Worm (Caenorhabditis elegans) whole organism, L1 larva: ENCODE data around the gene C33A11.2.

Experiments used
- C04F5.9 ChIP-seq: sonication (generic microtip); optimal IDR thresholded peaks from 2 replicates; lab custom pipeline; 2016; ENCODE audit warnings: missing genetic modification characterization, missing compliant biosample characterization
- C16A3.4 ChIP-seq: fragments of 150-350 bp; optimal IDR thresholded peaks from 2 replicates; lab custom pipeline; 2014; ENCODE audit warnings: missing biosample characterization, missing genetic modification characterization
- Y116A8C.19 ChIP-seq: sonication (generic microtip); optimal IDR thresholded peaks from 2 replicates; lab custom pipeline; 2016; ENCODE audit warnings: missing compliant biosample characterization, missing genetic modification characterization, borderline replicate concordance
- aha-1 ChIP-seq: fragments of 150-350 bp; optimal IDR thresholded peaks from 2 replicates; lab custom pipeline; 2014; ENCODE audit warnings: missing biosample characterization, missing genetic modification characterization
- aly-2 ChIP-seq: fragments of 150-350 bp; optimal IDR thresholded peaks from 2 replicates; lab custom pipeline; 2014; ENCODE audit warnings: missing biosample characterization, missing genetic modification characterization
- ceh-8 ChIP-seq: fragments of 200-800 bp; sonication (Bioruptor generic); optimal IDR thresholded peaks from 2 replicates; lab custom pipeline; 2018; ENCODE audit warnings: mild to moderate bottlenecking, missing genetic modification characterization, moderate library complexity, missing compliant biosample characterization
- ceh-82 ChIP-seq, 3 experiments: fragments of 150-350 bp in 1 of 3; sonication (generic microtip) in 2 of 3; optimal IDR thresholded peaks; 2 replicates each; lab custom pipeline; 2014 to 2017; ENCODE audit warnings: missing biosample characterization in 3 of 3, missing genetic modification characterization in 3 of 3
- ceh-88 ChIP-seq: fragments of 200-800 bp; sonication (Bioruptor generic); IDR thresholded peaks from 2 replicates; pipeline ENCODE4 v1.3.6; 2022; ENCODE audit warnings: missing genetic modification characterization, missing compliant biosample characterization
- ceh-90 ChIP-seq: sonication (generic microtip); optimal IDR thresholded peaks from 2 replicates; lab custom pipeline; 2016; ENCODE audit warnings: missing genetic modification characterization, missing compliant biosample characterization
- efl-1 ChIP-seq, 4 experiments: fragments of 150-350 bp; optimal IDR thresholded peaks in 3 of 4; peaks in 1 of 4; 1 replicate in 1 of 4; 2 replicates in 3 of 4; lab custom pipeline; 2014; ENCODE audit warnings: missing biosample characterization in 2 of 4, missing genetic modification characterization in 2 of 4, missing genetic modification reagents in 2 of 4
- egl-13 ChIP-seq: sonication (generic microtip); optimal IDR thresholded peaks from 2 replicates; lab custom pipeline; 2016; ENCODE audit warnings: missing genotype, missing genetic modification reagents, missing genetic modification characterization, missing compliant biosample characterization
- egl-27 ChIP-seq, 2 experiments: fragments of 150-350 bp in 1 of 2; sonication (generic microtip); optimal IDR thresholded peaks; 3 replicates each; lab custom pipeline; 2017 to 2018; ENCODE audit warnings: missing biosample characterization in 2 of 2, missing genetic modification characterization in 2 of 2, missing genetic modification reagents in 2 of 2
- elt-2 ChIP-seq: sonication (generic microtip); optimal IDR thresholded peaks from 2 replicates; lab custom pipeline; 2016; ENCODE audit warnings: missing genetic modification characterization, mild to moderate bottlenecking, inconsistent platforms, missing compliant biosample characterization, missing genetic modification reagents
- elt-3 ChIP-seq, 6 experiments: fragments of 150-350 bp in 1 of 6; sonication (generic microtip); optimal IDR thresholded peaks; 2 replicates each; lab custom pipeline; 2017 to 2018; ENCODE audit warnings: missing biosample characterization in 6 of 6, missing genetic modification characterization in 6 of 6, inconsistent platforms in 1 of 6
- ets-5 ChIP-seq: fragments of 200-800 bp; sonication (Bioruptor generic); IDR thresholded peaks from 2 replicates; pipeline ENCODE4 v1.3.6; 2022; ENCODE audit warnings: missing genetic modification characterization, missing compliant biosample characterization
- fkh-10 ChIP-seq: sonication (generic microtip); optimal IDR thresholded peaks from 2 replicates; lab custom pipeline; 2017; ENCODE audit warnings: missing biosample characterization, missing genetic modification reagents, missing genetic modification characterization
- fkh-4 ChIP-seq: sonication (generic microtip); optimal IDR thresholded peaks from 2 replicates; lab custom pipeline; 2016; ENCODE audit warnings: missing compliant biosample characterization, missing genetic modification characterization, borderline replicate concordance
- fos-1 ChIP-seq: fragments of 150-350 bp; optimal IDR thresholded peaks from 2 replicates; lab custom pipeline; 2014; ENCODE audit warnings: missing biosample characterization, missing genetic modification characterization
- grh-1 ChIP-seq: fragments of 200-800 bp; sonication (Bioruptor generic); IDR thresholded peaks from 2 replicates; pipeline ENCODE4 v1.3.6; 2022; ENCODE audit warnings: missing genetic modification reagents, missing genetic modification characterization, missing compliant biosample characterization
- hpl-2 ChIP-seq: fragments of 150-350 bp; optimal IDR thresholded peaks from 2 replicates; lab custom pipeline; 2014; ENCODE audit warnings: missing biosample characterization, missing genetic modification reagents, missing genetic modification characterization
- isw-1 ChIP-seq: fragments of 200-800 bp; sonication (Bioruptor generic); IDR thresholded peaks from 2 replicates; pipeline ENCODE4 v1.3.6; 2022; ENCODE audit warnings: missing genetic modification characterization, missing compliant biosample characterization
- lin-13 ChIP-seq: fragments of 150-350 bp; optimal IDR thresholded peaks from 2 replicates; lab custom pipeline; 2014; ENCODE audit warnings: missing biosample characterization, missing genetic modification reagents, missing genetic modification characterization
- lin-35 ChIP-seq, 2 experiments: fragments of 150-350 bp; optimal IDR thresholded peaks; 2 replicates each; lab custom pipeline; 2014; ENCODE audit warnings: missing biosample characterization in 2 of 2, missing genetic modification characterization in 2 of 2, missing genetic modification reagents in 2 of 2
- lin-39 ChIP-seq: fragments of 150-350 bp; optimal IDR thresholded peaks from 2 replicates; lab custom pipeline; 2014; ENCODE audit warnings: missing biosample characterization, missing genetic modification reagents, missing genetic modification characterization
- lsy-2 ChIP-seq, 2 experiments: fragments of 150-350 bp; optimal IDR thresholded peaks; 2 replicates each; lab custom pipeline; 2014; ENCODE audit warnings: missing biosample characterization in 2 of 2, missing genetic modification characterization in 2 of 2
- mab-9 ChIP-seq: fragments of 200-800 bp; sonication (Bioruptor generic); IDR thresholded peaks from 2 replicates; pipeline ENCODE4 v1.3.6; 2022; ENCODE audit warnings: missing genetic modification reagents, missing genetic modification characterization, missing compliant biosample characterization
- mdl-1 ChIP-seq, 2 experiments: fragments of 150-350 bp; optimal IDR thresholded peaks; 2 replicates each; lab custom pipeline; 2014 to 2017; ENCODE audit warnings: missing biosample characterization in 2 of 2, missing genetic modification characterization in 2 of 2, inconsistent platforms in 1 of 2
- nhr-12 ChIP-seq: sonication (generic microtip); optimal IDR thresholded peaks from 2 replicates; lab custom pipeline; 2017; ENCODE audit warnings: missing biosample characterization, missing genetic modification characterization
- nhr-20 ChIP-seq: sonication (generic microtip); optimal IDR thresholded peaks from 2 replicates; lab custom pipeline; 2016; ENCODE audit warnings: mild to moderate bottlenecking, missing genetic modification characterization, missing compliant biosample characterization
- nhr-237 ChIP-seq: fragments of 150-350 bp; optimal IDR thresholded peaks from 2 replicates; lab custom pipeline; 2014; ENCODE audit warnings: missing biosample characterization, missing genetic modification characterization
- nhr-47 ChIP-seq: sonication (generic microtip); optimal IDR thresholded peaks from 2 replicates; lab custom pipeline; 2016; ENCODE audit warnings: mild to moderate bottlenecking, missing genetic modification characterization, moderate library complexity, missing compliant biosample characterization
- nhr-71 ChIP-seq: sonication (generic microtip); optimal IDR thresholded peaks from 2 replicates; lab custom pipeline; 2016; ENCODE audit warnings: mild to moderate bottlenecking, missing genetic modification characterization, moderate library complexity, missing compliant biosample characterization
- nhr-77 ChIP-seq: fragments of 150-350 bp; optimal IDR thresholded peaks from 2 replicates; lab custom pipeline; 2014; ENCODE audit warnings: missing biosample characterization, missing genetic modification characterization
- nhr-85 ChIP-seq: sonication (generic microtip); peaks from one replicate; lab custom pipeline; 2016; ENCODE audit warnings: missing genetic modification characterization, inconsistent platforms, missing compliant biosample characterization
- pag-3 ChIP-seq: sonication (generic microtip); optimal IDR thresholded peaks from 2 replicates; lab custom pipeline; 2017; ENCODE audit warnings: missing genetic modification characterization, mild to moderate bottlenecking, missing compliant biosample characterization, antibody characterized with exemption, borderline replicate concordance; ENCODE audit not compliant: insufficient read depth
- rnt-1 ChIP-seq: sonication (generic microtip); optimal IDR thresholded peaks from 2 replicates; lab custom pipeline; 2016; ENCODE audit warnings: mild to moderate bottlenecking, missing genetic modification characterization, moderate library complexity, missing compliant biosample characterization
- snpc-4 ChIP-seq: fragments of 150-350 bp; optimal IDR thresholded peaks from 2 replicates; lab custom pipeline; 2014; ENCODE audit warnings: missing biosample characterization, missing genetic modification characterization
- snu-23 ChIP-seq: sonication (generic microtip); optimal IDR thresholded peaks from 2 replicates; lab custom pipeline; 2016; ENCODE audit warnings: missing genetic modification characterization, missing compliant biosample characterization
- sptf-1 ChIP-seq: fragments of 150-350 bp; optimal IDR thresholded peaks from 2 replicates; lab custom pipeline; 2014; ENCODE audit warnings: missing biosample characterization, missing genetic modification characterization
- swsn-7 ChIP-seq: sonication (generic microtip); optimal IDR thresholded peaks from 2 replicates; lab custom pipeline; 2016; ENCODE audit warnings: missing genetic modification characterization, missing compliant biosample characterization
- tbx-2 ChIP-seq: sonication (generic microtip); optimal IDR thresholded peaks from 2 replicates; lab custom pipeline; 2016; ENCODE audit warnings: missing genetic modification characterization, missing compliant biosample characterization
- tlp-1 ChIP-seq: fragments of 150-350 bp; optimal IDR thresholded peaks from 2 replicates; lab custom pipeline; 2014; ENCODE audit warnings: missing biosample characterization, missing genetic modification characterization
- unc-30 ChIP-seq: sonication (generic microtip); optimal IDR thresholded peaks from 2 replicates; lab custom pipeline; 2017; ENCODE audit warnings: missing biosample characterization, missing genetic modification characterization
- unc-86 ChIP-seq: sonication (generic microtip); optimal IDR thresholded peaks from 2 replicates; lab custom pipeline; 2016; ENCODE audit warnings: missing genetic modification characterization, missing compliant biosample characterization
- unc-98 ChIP-seq: fragments of 200-800 bp; sonication (Bioruptor generic); IDR thresholded peaks from 2 replicates; pipeline ENCODE4 v1.3.6; 2022; ENCODE audit warnings: missing genetic modification characterization, missing compliant biosample characterization
- zag-1 ChIP-seq: fragments of 150-350 bp; optimal IDR thresholded peaks from 2 replicates; lab custom pipeline; 2014; ENCODE audit warnings: missing biosample characterization, missing genetic modification characterization
- zip-4 ChIP-seq: fragments of 200-800 bp; sonication (Bioruptor generic); optimal IDR thresholded peaks from 2 replicates; lab custom pipeline; 2018; ENCODE audit warnings: mild to moderate bottlenecking, missing genetic modification characterization, moderate library complexity, missing compliant biosample characterization
- ztf-11 ChIP-seq, 2 experiments: sonication (generic microtip); optimal IDR thresholded peaks; 2 replicates each; lab custom pipeline; 2016 to 2017; ENCODE audit warnings: missing genetic modification characterization in 2 of 2, missing biosample characterization in 1 of 2, missing compliant biosample characterization in 1 of 2
- ztf-4 ChIP-seq: fragments of 150-350 bp; optimal IDR thresholded peaks from 2 replicates; lab custom pipeline; 2014; ENCODE audit warnings: missing biosample characterization, missing genetic modification characterization

The C33A11.2 gene

DNA sequence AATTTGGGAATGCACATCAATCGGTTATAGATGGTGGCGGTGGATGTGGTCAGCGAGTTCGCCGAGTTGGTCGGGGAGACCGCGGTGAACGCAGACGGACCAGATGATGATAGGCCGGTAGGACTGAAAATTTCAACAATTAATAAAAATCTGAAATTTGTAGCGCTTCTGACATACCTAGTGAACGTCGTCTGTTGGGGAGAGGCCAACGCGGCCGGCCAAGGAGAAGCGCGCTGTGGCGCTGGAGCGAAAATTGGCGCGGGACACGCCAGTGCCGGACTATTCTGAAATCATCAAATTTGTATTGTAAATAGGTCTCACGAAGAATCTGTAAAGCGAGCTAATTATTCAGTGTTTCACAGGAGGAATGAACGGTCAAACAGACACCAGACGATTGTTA is 7.0 kb downstream of the C33A11.2 start:
- TF ChIP-seq swsn-7 (tag; lab: Kevin White, UChicago) (no peak), nhr-20 (no peak), snpc-4 (no peak), efl-1 (optimal IDR thresholded peaks at IDR 0.05; lab: Kevin White, UChicago) (no peak), efl-1 (GFP tag; optimal IDR thresholded peaks at IDR 0.05 in 1 of 2; lab: Kevin White, UChicago) (peak in 1 of 2 experiments; percentile 68), ztf-4 (no peak), lin-13 (no peak), ceh-8 (GFP tag; lab: Kevin White, UChicago) (no peak), hpl-2 (GFP tag; lab: Kevin White, UChicago) (no peak), zag-1 (tag; lab: Kevin White, UChicago) (no peak)

ce11 chrX:15373415-15374048 is 7.7 kb downstream of the C33A11.2 start:
- TF ChIP-seq sptf-1 (tag; lab: Kevin White, UChicago) (no peak), lin-39 (no peak), fos-1 (no peak), hpl-2 (GFP tag; lab: Kevin White, UChicago) (no peak), C16A3.4 (no peak), aly-2 (tag; lab: Kevin White, UChicago) (no peak), egl-13 (tag; lab: Kevin White, UChicago) (peak; percentile 69), mdl-1 (tag; optimal IDR thresholded peaks at IDR 0.05; lab: Kevin White, UChicago) (no peak), aha-1 (tag; lab: Kevin White, UChicago) (no peak), nhr-71 (tag; lab: Kevin White, UChicago) (peak; percentile 54), zip-4 (GFP tag; lab: Kevin White, UChicago) (no peak), nhr-85 (tag; lab: Kevin White, UChicago) (peak; percentile 88), fkh-4 (no peak), ceh-88 (GFP tag; lab: Robert Waterston, UW) (no peak), elt-3 (tag; optimal IDR thresholded peaks at IDR 0.05; lab: Kevin White, UChicago) (peak in 5 of 6 experiments; percentile 3 to 87 (median 18)), Y116A8C.19 (tag; lab: Kevin White, UChicago) (no peak), tlp-1 (tag; lab: Kevin White, UChicago) (no peak), grh-1 (no peak), fkh-10 (GFP tag; lab: Kevin White, UChicago) (peak; percentile 36), isw-1 (GFP tag; lab: Robert Waterston, UW) (peak; percentile 17; the same call in 1 of the 2 replicates), tbx-2 (peak; percentile 64), ceh-90 (no peak), unc-98 (GFP tag; lab: Robert Waterston, UW) (no peak), elt-2 (tag; lab: Kevin White, UChicago) (peak; percentile 62), nhr-12 (tag; lab: Kevin White, UChicago) (no peak), ztf-11 (tag; optimal IDR thresholded peaks at IDR 0.05; lab: Kevin White, UChicago) (no peak), snpc-4 (peak; percentile 3), nhr-20 (peak; percentile 82), efl-1 (optimal IDR thresholded peaks at IDR 0.05; lab: Kevin White, UChicago) (no peak), efl-1 (GFP tag; optimal IDR thresholded peaks at IDR 0.05 in 1 of 2; lab: Kevin White, UChicago) (no peak), ets-5 (GFP tag; lab: Robert Waterston, UW) (no peak), nhr-237 (tag; lab: Kevin White, UChicago) (no peak), mab-9 (GFP tag; lab: Robert Waterston, UW) (0 out of 2 replicates have a peak, but pooled peaks have one; percentile 25), lsy-2 (tag; optimal IDR thresholded peaks at IDR 0.05; lab: Kevin White, UChicago) (peak; percentile 14 to 28), nhr-77 (tag; lab: Kevin White, UChicago) (peak; percentile 33), swsn-7 (tag; lab: Kevin White, UChicago) (peak; percentile 46), unc-86 (tag; lab: Kevin White, UChicago) (peak; percentile 24), nhr-47 (tag; lab: Kevin White, UChicago) (peak; percentile 58), snu-23 (GFP tag; lab: Kevin White, UChicago) (peak; percentile 29), unc-30 (tag; lab: Kevin White, UChicago) (no peak), rnt-1 (peak; percentile 7), ceh-82 (tag; optimal IDR thresholded peaks at IDR 0.05; lab: Kevin White, UChicago) (peak in 2 of 3 experiments; percentile 2 to 48), egl-27 (tag; optimal IDR thresholded peaks at IDR 0.05; lab: Kevin White, UChicago) (no peak), C04F5.9 (tag; lab: Kevin White, UChicago) (no peak), pag-3 (tag; lab: Kevin White, UChicago) (no peak), lin-35 (GFP tag; optimal IDR thresholded peaks at IDR 0.05; lab: Kevin White, UChicago) (peak; percentile 28 to 30)
